Fruit fly (Drosophila melanogaster) Kc167 (cell line): Measurements from ENCODE around the gene betaTub85D.

Experiments used
- Myc ChIP-seq: fragments of >200 bp; optimal IDR thresholded peaks from 2 replicates; lab custom pipeline; 2017; ENCODE audit warnings: missing external identifiers
- Sin3A ChIP-seq: fragments of >200 bp; optimal IDR thresholded peaks from 2 replicates; lab custom pipeline; 2018; ENCODE audit warnings: missing external identifiers
- h ChIP-seq: fragments of >200 bp; optimal IDR thresholded peaks from 3 replicates; lab custom pipeline; 2018; ENCODE audit warnings: missing external identifiers
- insv ChIP-seq: fragments of >200 bp; optimal IDR thresholded peaks from 3 replicates; lab custom pipeline; 2018; ENCODE audit warnings: missing external identifiers
- psq ChIP-seq: fragments of >200 bp; optimal IDR thresholded peaks from 2 replicates; lab custom pipeline; 2017; ENCODE audit warnings: missing external identifiers
- ttk ChIP-seq: sonication (Bioruptor generic); optimal IDR thresholded peaks from 2 replicates; lab custom pipeline; 2017; ENCODE audit warnings: missing external identifiers

betaTub85D gene

DNA sequence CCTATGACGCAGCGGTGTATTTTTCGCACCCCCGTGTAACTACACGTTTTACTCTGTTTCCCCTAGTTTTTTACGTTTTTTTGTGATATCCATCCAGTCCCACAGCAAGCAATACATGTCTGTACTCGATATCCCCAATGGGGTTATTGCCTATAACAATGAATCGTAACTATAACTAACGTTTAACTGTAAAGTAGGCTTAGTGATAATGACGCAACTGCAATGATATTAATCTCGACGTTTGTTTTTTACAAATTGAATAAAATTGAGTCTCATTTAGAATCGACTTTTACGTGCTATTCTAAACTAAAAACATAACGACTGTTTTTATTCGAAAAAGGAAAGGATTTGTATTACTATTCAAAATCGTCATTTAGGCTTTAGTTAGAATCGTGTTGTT, 6.9 kb upstream of the betaTub85D start:
- TF ChIP-seq psq (lab: Kevin White, UChicago): no peak
- no peak for TF ChIP-seq Sin3A (lab: Kevin White, UChicago)
- no peak for TF ChIP-seq Myc (lab: Kevin White, UChicago)
- no peak for TF ChIP-seq ttk (lab: Kevin White, UChicago)
- no peak for TF ChIP-seq insv (lab: Kevin White, UChicago)
- TF ChIP-seq h (lab: Kevin White, UChicago): no peak

DNA sequence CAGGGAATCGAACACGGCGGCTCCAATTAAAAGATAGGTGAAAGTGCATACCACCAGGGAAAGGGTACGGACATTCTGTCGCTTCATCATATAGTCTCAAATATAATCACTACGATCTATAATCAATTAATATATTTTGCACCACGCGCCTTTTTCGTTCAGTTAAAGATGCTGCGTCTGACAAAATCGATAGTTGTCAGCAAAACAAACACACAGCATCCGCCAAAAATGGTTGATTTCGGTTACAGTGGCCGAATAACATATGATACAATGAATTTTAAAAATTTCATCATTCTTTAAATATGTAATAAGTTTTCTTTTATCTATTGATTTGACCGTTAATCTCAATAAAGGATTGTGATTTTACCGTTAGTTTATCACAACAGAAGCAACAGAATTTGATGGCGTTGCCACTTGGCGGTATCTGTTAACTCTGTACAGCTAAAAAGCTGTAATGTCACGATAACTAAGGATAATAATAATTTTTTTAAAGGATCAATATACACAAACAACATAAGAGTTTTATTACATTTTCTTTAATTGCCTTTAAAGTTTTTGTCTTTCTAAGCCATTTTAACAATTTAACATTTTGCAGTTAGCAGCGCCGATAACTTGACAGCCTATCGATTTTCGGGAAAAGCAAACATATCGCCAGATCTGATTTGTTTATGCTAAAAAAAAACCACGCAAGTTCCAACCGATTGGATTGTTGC, 2.0 kb upstream of the betaTub85D start, which contains the start of the genes Task7 and alpha-Man-IIa:
Gene Task7, minus strand, starts transcription at position 366 of the 713 bp plus-strand sequence.
Gene alpha-Man-IIa, plus strand, starts transcription at position 621 of the 713 bp plus-strand sequence.
- TF ChIP-seq h (lab: Kevin White, UChicago) (no peak), Sin3A (lab: Kevin White, UChicago) (no peak), ttk (lab: Kevin White, UChicago) (no peak), psq (lab: Kevin White, UChicago) (no peak), Myc (lab: Kevin White, UChicago) (no peak), insv (lab: Kevin White, UChicago) (no peak)

DNA sequence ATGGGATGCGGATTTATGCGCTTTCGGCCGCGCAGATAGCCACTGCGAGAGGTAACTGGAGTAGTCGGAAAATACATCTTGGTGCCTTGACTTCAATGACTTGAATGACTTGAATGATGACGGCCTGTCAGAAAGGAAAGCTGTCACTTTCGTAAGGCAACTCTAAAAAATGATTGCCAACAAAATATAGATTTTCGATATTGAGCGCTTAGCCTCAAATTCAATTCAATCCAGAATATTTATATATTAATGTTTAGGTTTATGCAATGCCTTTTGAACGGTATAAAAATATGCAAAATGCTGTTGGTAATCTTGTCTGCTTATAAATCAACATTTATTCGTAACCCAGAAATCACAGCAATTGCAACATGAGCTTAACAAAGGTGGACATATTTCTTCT, 2.0 kb downstream of the betaTub85D start, which contains the start of gene CG44261:
Gene CG44261, minus strand, starts transcription at position 101 of the 400 bp plus-strand sequence.
- TF ChIP-seq Myc (lab: Kevin White, UChicago) (no peak), h (lab: Kevin White, UChicago) (no peak)

DNA sequence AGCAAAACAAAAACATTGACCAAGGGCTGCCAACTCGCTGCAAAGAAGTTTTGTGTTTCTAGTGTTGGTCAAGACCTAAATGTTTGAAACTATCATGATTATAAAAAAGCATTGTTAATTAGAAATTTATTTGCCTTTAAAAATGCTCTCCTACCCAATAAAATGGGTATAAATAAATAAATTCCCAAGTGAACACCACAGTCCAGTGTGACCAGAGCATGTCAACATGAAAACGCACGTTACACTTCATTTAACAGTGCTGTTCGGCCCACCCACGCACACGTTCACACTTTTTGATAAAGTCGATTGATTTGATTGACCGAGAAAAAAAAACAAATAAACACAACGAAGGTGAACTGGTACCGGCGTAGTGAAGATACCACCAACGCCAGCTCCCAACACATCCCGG, 6.0 kb downstream of the betaTub85D start, which contains the start of the genes CG9356, BBIP1 and CG8135:
Gene CG9356, minus strand, starts transcription at position 166 of the 409 bp plus-strand sequence.
Gene BBIP1, plus strand, starts transcription at position 282 of the 409 bp plus-strand sequence.
Gene CG8135, plus strand, starts transcription at position 282 of the 409 bp plus-strand sequence.
- no peak for TF ChIP-seq Sin3A (lab: Kevin White, UChicago)
- no peak for TF ChIP-seq h (lab: Kevin White, UChicago)
- no peak for TF ChIP-seq psq (lab: Kevin White, UChicago)
- no peak for TF ChIP-seq Myc (lab: Kevin White, UChicago)
- no peak for TF ChIP-seq insv (lab: Kevin White, UChicago)
- no peak for TF ChIP-seq ttk (lab: Kevin White, UChicago)

DNA sequence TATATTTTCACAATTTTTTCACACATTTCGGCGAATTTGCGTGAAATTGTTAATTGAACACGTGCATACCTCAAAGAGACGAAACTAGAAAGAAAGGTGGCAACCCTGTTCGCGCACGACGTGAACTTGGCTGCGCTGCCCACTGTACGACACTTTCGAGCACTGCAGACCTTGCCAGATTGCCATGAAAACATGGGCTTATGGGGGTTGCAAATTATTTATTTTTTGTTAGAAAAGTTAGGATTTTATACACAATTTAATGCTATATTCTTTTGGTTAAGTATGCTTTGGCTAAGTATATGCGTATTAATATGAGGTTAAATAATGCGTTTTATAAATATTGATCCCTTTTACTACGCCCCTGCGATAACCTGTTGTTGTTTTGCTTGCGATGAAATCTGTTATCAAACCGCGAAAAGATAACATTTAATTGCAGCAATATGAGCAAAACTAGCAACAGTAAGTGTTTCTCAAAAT, 8.9 kb downstream of the betaTub85D start, which contains the start of the genes RpL34b and CG8132:
Gene RpL34b, minus strand, starts transcription at position 100 of the 477 bp plus-strand sequence.
Gene CG8132, plus strand, starts transcription at position 369 of the 477 bp plus-strand sequence.
- TF ChIP-seq Sin3A (lab: Kevin White, UChicago) (no peak), h (lab: Kevin White, UChicago) (no peak), psq (lab: Kevin White, UChicago) (no peak), Myc (lab: Kevin White, UChicago) (no peak), ttk (lab: Kevin White, UChicago) (no peak)

DNA sequence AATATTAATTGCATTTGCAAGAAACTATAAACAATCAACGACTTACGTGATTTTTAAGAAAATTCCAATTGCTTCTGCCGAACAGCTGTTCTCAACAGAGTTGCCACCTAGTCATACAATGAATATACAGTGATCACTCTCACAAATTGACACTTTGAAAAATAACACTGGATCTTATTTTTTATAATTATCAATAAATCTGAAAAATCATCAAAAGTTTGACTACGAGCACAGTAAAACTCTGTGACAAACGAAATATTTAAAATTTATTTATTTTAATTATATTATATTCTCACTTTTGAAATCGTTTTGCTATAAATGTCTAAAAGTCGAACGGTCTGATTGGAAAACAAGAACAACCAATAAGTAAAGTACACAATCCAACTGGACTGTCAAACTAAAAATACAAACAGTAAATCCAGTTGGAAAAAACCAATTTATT, 10.1 kb downstream of the betaTub85D start, which contains the start of gene CG34117:
Gene CG34117, minus strand, starts transcription at position 103 of the 442 bp plus-strand sequence.
- TF ChIP-seq Myc (lab: Kevin White, UChicago) (no peak), ttk (lab: Kevin White, UChicago) (no peak), Sin3A (lab: Kevin White, UChicago) (no peak), insv (lab: Kevin White, UChicago) (no peak), h (lab: Kevin White, UChicago) (no peak), psq (lab: Kevin White, UChicago) (no peak)

DNA sequence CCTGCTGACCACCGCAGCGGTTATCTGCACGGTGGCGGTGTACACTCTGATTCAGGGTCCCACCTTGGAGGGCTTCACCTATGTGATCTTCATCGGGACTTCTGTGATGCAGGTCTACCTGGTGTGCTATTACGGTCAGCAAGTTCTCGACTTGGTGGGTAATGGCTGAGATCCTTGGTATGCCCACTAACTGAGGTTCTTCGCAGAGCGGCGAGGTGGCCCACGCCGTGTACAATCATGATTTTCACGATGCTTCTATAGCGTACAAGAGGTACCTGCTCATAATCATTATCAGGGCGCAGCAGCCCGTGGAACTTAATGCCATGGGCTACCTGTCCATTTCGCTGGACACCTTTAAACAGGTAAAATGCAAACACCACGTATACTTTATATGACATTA, 11.0 kb downstream of the betaTub85D start:
- TF ChIP-seq Sin3A (lab: Kevin White, UChicago) (no peak), h (lab: Kevin White, UChicago) (no peak), Myc (lab: Kevin White, UChicago) (no peak), psq (lab: Kevin White, UChicago) (no peak), insv (lab: Kevin White, UChicago) (no peak), ttk (lab: Kevin White, UChicago) (no peak)

DNA sequence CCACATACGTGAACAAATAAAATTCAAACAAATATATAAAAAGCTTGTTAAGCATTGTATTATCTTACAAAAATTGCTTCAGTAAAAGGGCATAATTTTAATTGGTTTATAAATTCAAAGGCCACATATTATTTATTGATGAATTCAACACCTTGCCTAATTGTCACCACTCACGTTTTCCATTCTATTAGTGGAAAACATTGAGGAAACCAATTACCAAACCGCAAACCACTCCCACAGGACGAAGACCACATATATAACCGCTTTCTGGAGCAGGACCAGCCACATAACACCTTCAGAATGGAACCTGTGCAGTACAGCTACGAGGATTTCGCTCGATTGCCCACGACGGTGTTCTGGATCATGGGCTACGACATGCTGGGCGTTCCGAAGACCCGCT, 12.2 kb downstream of the betaTub85D start, which contains the start of gene Or85f:
Gene Or85f, plus strand, starts transcription at position 301 of the 400 bp plus-strand sequence.
- TF ChIP-seq h (lab: Kevin White, UChicago) (no peak), ttk (lab: Kevin White, UChicago) (no peak), Myc (lab: Kevin White, UChicago) (no peak), psq (lab: Kevin White, UChicago) (no peak), insv (lab: Kevin White, UChicago) (no peak), Sin3A (lab: Kevin White, UChicago) (no peak)

DNA sequence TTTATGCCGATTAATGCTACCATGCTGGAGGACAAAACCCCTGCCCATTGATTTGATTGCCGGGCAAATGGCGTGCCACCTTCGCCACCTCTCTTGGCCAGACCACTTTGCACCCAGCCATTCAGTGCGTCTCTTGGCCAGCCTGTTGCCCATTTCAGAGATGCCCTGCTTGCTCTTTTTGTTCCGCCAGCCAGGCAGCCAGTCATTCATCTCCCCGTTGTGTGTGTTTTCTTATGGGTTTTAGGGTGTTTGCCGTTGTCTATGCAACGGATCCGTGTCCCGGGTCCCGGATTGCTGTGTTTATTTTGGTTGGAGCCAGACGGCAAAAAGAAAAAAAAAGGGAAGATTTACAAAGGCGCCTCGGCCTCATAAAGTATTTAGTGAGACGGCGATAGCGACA, 14.1 kb downstream of the betaTub85D start:
- no peak for TF ChIP-seq h (lab: Kevin White, UChicago)
- TF ChIP-seq psq (lab: Kevin White, UChicago): no peak
- no peak for TF ChIP-seq ttk (lab: Kevin White, UChicago)
- no peak for TF ChIP-seq Myc (lab: Kevin White, UChicago)
- no peak for TF ChIP-seq Sin3A (lab: Kevin White, UChicago)
- TF ChIP-seq insv (lab: Kevin White, UChicago): no peak

DNA sequence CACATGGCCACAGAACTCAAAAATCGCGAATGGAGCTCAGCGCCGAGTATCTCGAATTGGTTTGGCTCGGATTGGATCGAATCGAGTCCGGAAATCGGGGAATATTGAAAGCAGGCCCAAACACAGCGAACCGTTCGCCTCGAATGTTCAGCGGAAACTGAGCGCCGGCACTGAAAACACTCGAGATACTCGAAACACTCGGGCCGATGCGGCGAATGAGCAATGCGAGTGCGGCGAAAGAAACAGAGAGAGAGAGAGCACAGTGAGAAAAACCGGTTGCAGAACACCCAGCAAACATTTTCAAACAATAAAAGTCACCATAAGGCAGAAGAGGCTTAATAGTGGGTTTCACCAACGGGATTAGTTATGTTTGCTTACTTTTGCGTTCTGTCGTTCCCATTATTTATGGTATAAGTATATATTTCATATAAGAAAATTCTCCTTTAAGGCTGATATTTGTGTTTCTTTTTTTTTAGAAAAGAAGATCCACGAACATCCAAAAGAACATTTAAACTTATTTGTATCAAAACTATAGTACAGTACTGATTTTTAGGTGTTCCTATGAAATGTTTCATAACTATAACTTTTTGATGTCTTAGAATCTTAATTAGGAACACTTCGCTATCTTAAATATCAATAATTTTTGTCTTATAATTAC, 15.6 kb downstream of the betaTub85D start, which contains the start of gene FER:
Gene FER, minus strand, starts transcription at position 162 of the 658 bp plus-strand sequence.
- TF ChIP-seq insv (lab: Kevin White, UChicago) (no peak), psq (lab: Kevin White, UChicago) (no peak), Myc (lab: Kevin White, UChicago) (no peak), ttk (lab: Kevin White, UChicago) (no peak), Sin3A (lab: Kevin White, UChicago) (no peak), h (lab: Kevin White, UChicago) (no peak)
